Fruit fly (Drosophila melanogaster) whole organism, prepupa: Measurements from ENCODE around the gene Ptpmeg.

Experiments used
- Blimp-1 ChIP-seq: fragments of 200-800 bp; sonication (Bioruptor generic); optimal IDR thresholded peaks from 3 replicates; lab custom pipeline; 2017; ENCODE audit warnings: missing biosample characterization, missing genetic modification characterization, mild to moderate bottlenecking, moderate library complexity, missing genetic modification reagents
- CG10631 ChIP-seq: fragments of 200-800 bp; sonication (Bioruptor generic); optimal IDR thresholded peaks from 2 replicates; lab custom pipeline; 2016; ENCODE audit warnings: missing biosample characterization, missing genetic modification characterization
- CG10669 ChIP-seq: fragments of 200-800 bp; sonication (Bioruptor generic); optimal IDR thresholded peaks from 3 replicates; lab custom pipeline; 2018; ENCODE audit warnings: missing biosample characterization, mild to moderate bottlenecking, missing genetic modification characterization, moderate library complexity
- CG11294 ChIP-seq: fragments of 200-800 bp; sonication (Bioruptor generic); IDR thresholded peaks from 2 replicates; pipeline ENCODE4 v1.3.6; 2022; ENCODE audit warnings: missing biosample characterization, missing genetic modification characterization
- CG11902 ChIP-seq: fragments of 200-800 bp; sonication (Bioruptor generic); optimal IDR thresholded peaks from 3 replicates; lab custom pipeline; 2016; ENCODE audit warnings: missing biosample characterization, missing genetic modification characterization
- CG15336 ChIP-seq: fragments of 200-800 bp; sonication (Bioruptor generic); IDR thresholded peaks from 2 replicates; pipeline ENCODE4 v1.3.6; 2022; ENCODE audit warnings: missing biosample characterization, missing genetic modification characterization
- CG16779 ChIP-seq: fragments of 200-800 bp; sonication (Bioruptor generic); optimal IDR thresholded peaks from 3 replicates; lab custom pipeline; 2017; ENCODE audit warnings: missing biosample characterization, mild to moderate bottlenecking, missing genetic modification characterization
- CG31627 ChIP-seq: fragments of 200-800 bp; sonication (Bioruptor generic); optimal IDR thresholded peaks from 3 replicates; lab custom pipeline; 2016; ENCODE audit warnings: missing biosample characterization, missing genetic modification characterization
- CG34406 ChIP-seq: fragments of 200-800 bp; sonication (Bioruptor generic); optimal IDR thresholded peaks from 3 replicates; lab custom pipeline; 2016; ENCODE audit warnings: missing biosample characterization, missing genetic modification characterization
- CG4318 ChIP-seq: fragments of 200-800 bp; sonication (Bioruptor generic); optimal IDR thresholded peaks from 3 replicates; lab custom pipeline; 2017; ENCODE audit warnings: missing biosample characterization, mild to moderate bottlenecking, missing genetic modification characterization
- CG6163 ChIP-seq: fragments of 200-800 bp; sonication (Bioruptor generic); IDR thresholded peaks from 3 replicates; pipeline ENCODE4 v1.3.6; 2022; ENCODE audit warnings: missing biosample characterization, missing genetic modification characterization
- CG6276 ChIP-seq: fragments of 200-800 bp; sonication (Bioruptor generic); optimal IDR thresholded peaks from 2 replicates; lab custom pipeline; 2017; ENCODE audit warnings: missing biosample characterization, mild to moderate bottlenecking, missing genetic modification characterization
- CG6792 ChIP-seq: fragments of 200-800 bp; sonication (Bioruptor generic); optimal IDR thresholded peaks from 3 replicates; lab custom pipeline; 2016; ENCODE audit warnings: missing biosample characterization, missing genetic modification characterization
- CG6808 ChIP-seq: fragments of 200-800 bp; sonication (Bioruptor generic); optimal IDR thresholded peaks from 3 replicates; lab custom pipeline; 2017; ENCODE audit warnings: missing biosample characterization, missing genetic modification characterization, mild to moderate bottlenecking, moderate library complexity, missing genetic modification reagents
- CG8119 ChIP-seq: fragments of 200-800 bp; sonication (Bioruptor generic); IDR thresholded peaks from 3 replicates; pipeline ENCODE4 v1.3.6; 2022; ENCODE audit warnings: missing biosample characterization, missing genetic modification characterization
- CG8632 ChIP-seq: fragments of 200-800 bp; sonication (Bioruptor generic); optimal IDR thresholded peaks from 3 replicates; lab custom pipeline; 2016; ENCODE audit warnings: missing biosample characterization, missing genetic modification characterization
- CG9139 ChIP-seq: fragments of 200-800 bp; sonication (Bioruptor generic); optimal IDR thresholded peaks from 3 replicates; lab custom pipeline; 2017; ENCODE audit warnings: missing biosample characterization, mild to moderate bottlenecking, missing genetic modification characterization
- Eip75B ChIP-seq: fragments of 200-800 bp; sonication (Bioruptor generic); optimal IDR thresholded peaks from 3 replicates; lab custom pipeline; 2016; ENCODE audit warnings: missing biosample characterization, missing genetic modification characterization
- Eip78C ChIP-seq: fragments of 200-800 bp; sonication (Bioruptor generic); peaks from one replicate; lab custom pipeline; 2016; ENCODE audit warnings: missing biosample characterization, missing genetic modification characterization
- Eip93F ChIP-seq: fragments of 200-800 bp; sonication (Bioruptor generic); optimal IDR thresholded peaks from 2 replicates; lab custom pipeline; 2016; ENCODE audit warnings: missing biosample characterization, mild to moderate bottlenecking, missing genetic modification characterization
- Ets21C ChIP-seq: fragments of 200-800 bp; sonication (Bioruptor generic); optimal IDR thresholded peaks from 3 replicates; lab custom pipeline; 2016; ENCODE audit warnings: missing biosample characterization, missing genetic modification characterization
- Ets96B ChIP-seq: fragments of 200-800 bp; optimal IDR thresholded peaks from 2 replicates; lab custom pipeline; 2019; ENCODE audit warnings: missing biosample characterization, mild to moderate bottlenecking, missing genetic modification characterization, moderate library complexity
- Hr38 ChIP-seq: sonication (Bioruptor generic); optimal IDR thresholded peaks from 2 replicates; lab custom pipeline; 2016; ENCODE audit warnings: missing biosample characterization, missing genetic modification characterization
- Hr39 ChIP-seq: fragments of 200-800 bp; sonication (Bioruptor generic); optimal IDR thresholded peaks from 2 replicates; lab custom pipeline; 2016; ENCODE audit warnings: missing biosample characterization, missing genetic modification characterization
- Hr4 ChIP-seq: fragments of 200-800 bp; sonication (Bioruptor generic); optimal IDR thresholded peaks from 3 replicates; lab custom pipeline; 2016; ENCODE audit warnings: missing biosample characterization, missing genetic modification characterization
- Lpt ChIP-seq: fragments of 200-800 bp; sonication (Bioruptor generic); optimal IDR thresholded peaks from 3 replicates; lab custom pipeline; 2016; ENCODE audit warnings: missing biosample characterization, missing genetic modification characterization
- Met ChIP-seq: fragments of 200-800 bp; sonication (Bioruptor generic); optimal IDR thresholded peaks from 3 replicates; lab custom pipeline; 2016; ENCODE audit warnings: missing biosample characterization, missing genetic modification characterization
- OdsH ChIP-seq: fragments of 200-800 bp; sonication (Bioruptor generic); optimal IDR thresholded peaks from 3 replicates; lab custom pipeline; 2016; ENCODE audit warnings: missing biosample characterization, missing genetic modification characterization
- Smox ChIP-seq: fragments of 200-800 bp; sonication (Bioruptor generic); optimal IDR thresholded peaks from 3 replicates; lab custom pipeline; 2016; ENCODE audit warnings: missing biosample characterization, missing genetic modification characterization
- Sox102F ChIP-seq: fragments of 200-800 bp; sonication (Bioruptor generic); optimal IDR thresholded peaks from 2 replicates; lab custom pipeline; 2016; ENCODE audit warnings: missing biosample characterization, mild to moderate bottlenecking, missing genetic modification characterization
- Sox15 ChIP-seq: fragments of 200-800 bp; sonication (Bioruptor generic); optimal IDR thresholded peaks from 3 replicates; lab custom pipeline; 2016; ENCODE audit warnings: missing biosample characterization, missing genetic modification characterization
- achi ChIP-seq: fragments of 200-800 bp; sonication (Bioruptor generic); optimal IDR thresholded peaks from 3 replicates; lab custom pipeline; 2016; ENCODE audit warnings: missing biosample characterization, missing genetic modification characterization
- acj6 ChIP-seq: fragments of 200-800 bp; sonication (Bioruptor generic); optimal IDR thresholded peaks from 3 replicates; lab custom pipeline; 2016; ENCODE audit warnings: missing biosample characterization, missing genetic modification characterization
- cyc ChIP-seq: fragments of 200-800 bp; sonication (Bioruptor generic); optimal IDR thresholded peaks from 3 replicates; lab custom pipeline; 2016; ENCODE audit warnings: missing biosample characterization, missing genetic modification characterization
- dac ChIP-seq: fragments of 200-800 bp; sonication (Bioruptor generic); optimal IDR thresholded peaks from 2 replicates; lab custom pipeline; 2017; ENCODE audit warnings: missing biosample characterization, mild to moderate bottlenecking, missing genetic modification characterization
- dsx ChIP-seq: fragments of 200-800 bp; optimal IDR thresholded peaks from 3 replicates; lab custom pipeline; 2019; ENCODE audit warnings: missing biosample characterization, mild to moderate bottlenecking, missing genetic modification characterization, moderate library complexity; ENCODE audit not compliant: poor library complexity, severe bottlenecking
- eg ChIP-seq: fragments of 200-800 bp; sonication (Bioruptor generic); IDR thresholded peaks from 3 replicates; pipeline ENCODE4 v1.3.6; 2022; ENCODE audit warnings: missing biosample characterization, missing genetic modification characterization
- esn ChIP-seq: fragments of 200-800 bp; sonication (Bioruptor generic); optimal IDR thresholded peaks from 2 replicates; lab custom pipeline; 2016; ENCODE audit warnings: missing biosample characterization, mild to moderate bottlenecking, missing genetic modification characterization, moderate library complexity
- fd59A ChIP-seq: fragments of 200-800 bp; sonication (Bioruptor generic); optimal IDR thresholded peaks from 2 replicates; lab custom pipeline; 2017; ENCODE audit warnings: missing biosample characterization, mild to moderate bottlenecking, missing genetic modification characterization, missing genetic modification reagents
- fd85E ChIP-seq: fragments of 200-800 bp; sonication (Bioruptor generic); optimal IDR thresholded peaks from 3 replicates; lab custom pipeline; 2016; ENCODE audit warnings: missing biosample characterization, missing genetic modification characterization
- fkh ChIP-seq: fragments of 200-800 bp; sonication (Bioruptor generic); optimal IDR thresholded peaks from 3 replicates; lab custom pipeline; 2017; ENCODE audit warnings: missing biosample characterization, mild to moderate bottlenecking, missing genetic modification characterization, moderate library complexity
- lz ChIP-seq: fragments of 200-800 bp; sonication (Bioruptor generic); optimal IDR thresholded peaks from 3 replicates; lab custom pipeline; 2016; ENCODE audit warnings: missing biosample characterization, missing genetic modification characterization
- net ChIP-seq: fragments of 200-800 bp; sonication (Bioruptor generic); optimal IDR thresholded peaks from 3 replicates; lab custom pipeline; 2016; ENCODE audit warnings: missing biosample characterization, missing genetic modification characterization
- pdm3 ChIP-seq: fragments of 200-800 bp; sonication (Bioruptor generic); optimal IDR thresholded peaks from 3 replicates; lab custom pipeline; 2016; ENCODE audit warnings: missing biosample characterization, missing genetic modification characterization
- spab ChIP-seq: fragments of 200-800 bp; sonication (Bioruptor generic); optimal IDR thresholded peaks from 2 replicates; lab custom pipeline; 2017; ENCODE audit warnings: missing biosample characterization, mild to moderate bottlenecking, missing genetic modification characterization, missing genetic modification reagents
- ss ChIP-seq, 2 experiments: fragments of 200-800 bp; sonication (Bioruptor generic); optimal IDR thresholded peaks; 2 replicates in 1 of 2; 3 replicates in 1 of 2; lab custom pipeline; 2017 to 2018; ENCODE audit warnings: mild to moderate bottlenecking in 2 of 2, missing biosample characterization in 2 of 2, missing genetic modification characterization in 2 of 2, moderate library complexity in 1 of 2
- topi ChIP-seq: fragments of 200-800 bp; sonication (Bioruptor generic); optimal IDR thresholded peaks from 3 replicates; lab custom pipeline; 2016; ENCODE audit warnings: missing biosample characterization, missing genetic modification characterization
- vri ChIP-seq: fragments of 200-800 bp; sonication (Bioruptor generic); optimal IDR thresholded peaks from 3 replicates; lab custom pipeline; 2016; ENCODE audit warnings: missing biosample characterization, mild to moderate bottlenecking, missing genetic modification characterization

Ptpmeg gene

dm6 chr3L:327833-328232 is at the start of gene Ptpmeg, which contains the start of gene Atac3:
TSS of gene Ptpmeg (plus strand) at chr3L:328097.
TSS of gene Atac3 (minus strand) at chr3L:327992.
- TF ChIP-seq topi (GFP tag; lab: Kevin White, UChicago) = no peak
- no peak for TF ChIP-seq vri (GFP tag; lab: Kevin White, UChicago)
- TF ChIP-seq fkh (GFP tag; lab: Kevin White, UChicago) = no peak
- no peak for TF ChIP-seq CG31627 (GFP tag; lab: Kevin White, UChicago)
- TF ChIP-seq Eip93F (GFP tag; lab: Kevin White, UChicago) = no peak
- TF ChIP-seq Sox102F (GFP tag; lab: Kevin White, UChicago) = no peak
- no peak for TF ChIP-seq Hr39
- no peak for TF ChIP-seq net (GFP tag; lab: Kevin White, UChicago)
- TF ChIP-seq CG6163 = no peak
- no peak for TF ChIP-seq dac (GFP tag; lab: Kevin White, UChicago)
- no peak for TF ChIP-seq Ets21C (GFP tag; lab: Kevin White, UChicago)
- TF ChIP-seq eg (GFP tag; lab: Robert Waterston, UW) = no peak
- no peak for TF ChIP-seq CG6792 (GFP tag; lab: Kevin White, UChicago)
- TF ChIP-seq CG6808 = no peak

- TF ChIP-seq CG4318 (no peak), net (GFP tag; lab: Kevin White, UChicago) (no peak), CG16779 (no peak), CG9139 (no peak), lz (no peak), CG10631 (GFP tag; lab: Kevin White, UChicago) (no peak), Lpt (GFP tag; lab: Kevin White, UChicago) (no peak), pdm3 (no peak), fd85E (no peak), acj6 (GFP tag; lab: Kevin White, UChicago) (no peak), dsx (no peak), Sox102F (GFP tag; lab: Kevin White, UChicago) (no peak), Ets96B (tag; lab: Kevin White, UChicago) (no peak), Hr4 (GFP tag; lab: Kevin White, UChicago) (no peak), achi (GFP tag; lab: Kevin White, UChicago) (no peak), CG10669 (GFP tag; lab: Kevin White, UChicago) (no peak), Eip75B (GFP tag; lab: Kevin White, UChicago) (no peak), eg (GFP tag; lab: Robert Waterston, UW) (peak; percentile 40; the same call in 1 of the 3 replicates), CG6276 (GFP tag; lab: Kevin White, UChicago) (no peak), Blimp-1 (GFP tag; lab: Kevin White, UChicago) (no peak), fkh (GFP tag; lab: Kevin White, UChicago) (no peak), esn (no peak), ss (GFP tag; optimal IDR thresholded peaks at IDR 0.05; lab: Kevin White, UChicago) (peak in 1 of 2 experiments; percentile 19), cyc (GFP tag; lab: Kevin White, UChicago) (no peak), CG6792 (GFP tag; lab: Kevin White, UChicago) (no peak), Ets21C (GFP tag; lab: Kevin White, UChicago) (no peak), Smox (GFP tag; lab: Kevin White, UChicago) (no peak), vri (GFP tag; lab: Kevin White, UChicago) (no peak), CG8632 (GFP tag; lab: Kevin White, UChicago) (no peak), CG34406 (GFP tag; lab: Kevin White, UChicago) (no peak), topi (GFP tag; lab: Kevin White, UChicago) (no peak), Hr39 (no peak), OdsH (no peak), CG6808 (no peak), CG6163 (peak; percentile 68; the same call in 2 of the 3 replicates), spab (GFP tag; lab: Kevin White, UChicago) (no peak), Met (GFP tag; lab: Kevin White, UChicago) (no peak), CG15336 (GFP tag; lab: Robert Waterston, UW) (peak; percentile 53; the same call in 1 of the 2 replicates), dac (GFP tag; lab: Kevin White, UChicago) (no peak), Eip78C (GFP tag; lab: Kevin White, UChicago) (no peak), CG11294 (GFP tag; lab: Robert Waterston, UW) (no peak), Sox15 (GFP tag; lab: Kevin White, UChicago) (no peak), fd59A (no peak), CG8119 (peak; percentile 28; the same call in 1 of the 3 replicates), Eip93F (GFP tag; lab: Kevin White, UChicago) (no peak), CG11902 (GFP tag; lab: Kevin White, UChicago) (no peak), Hr38 (GFP tag; lab: Kevin White, UChicago) (no peak)
Observed at dm6 chr3L:282276-282675, 45.6 kb upstream of the Ptpmeg start.
